Worm (Caenorhabditis elegans): Measurements from ENCODE around the gene clec-132.

- no peak for TF ChIP-seq flt-1 (GFP tag; IDR thresholded peaks at IDR 0.05)
- no peak; the same call in 1 of the 2 replicates for TF ChIP-seq ztf-29 (GFP tag; IDR thresholded peaks at IDR 0.05)
- no peak for TF ChIP-seq cog-1 (tag; optimal IDR thresholded peaks at IDR 0.05)
- TF ChIP-seq ref-1 (GFP tag; conservative IDR thresholded peaks at IDR 0.05): no peak
- no peak for TF ChIP-seq med-1 (GFP tag; optimal IDR thresholded peaks at IDR 0.05; ENCODE audit: insufficient read depth)
- no peak for TF ChIP-seq T22C8.4 (GFP tag; IDR thresholded peaks at IDR 0.05)
- TF ChIP-seq klf-2 (GFP tag; conservative IDR thresholded peaks at IDR 0.05): no peak
- no peak for TF ChIP-seq tab-1 (GFP tag; IDR thresholded peaks at IDR 0.05)
Observed at ce11 chrII:3547282-3547681, 29.6 kb upstream of the clec-132 start.
